Fruit fly (Drosophila melanogaster) whole organism: ENCODE data around the gene CG14100.

Experiments used
- EcR ChIP-seq, 2 experiments: fragments of >200 bp; optimal IDR thresholded peaks; 2 replicates each; lab custom pipeline; 2017; ENCODE audit warnings: missing biosample characterization in 2 of 2, missing genetic modification characterization in 2 of 2, missing genetic modification reagents in 2 of 2
- psq ChIP-seq: fragments of >200 bp; optimal IDR thresholded peaks from 2 replicates; lab custom pipeline; 2017

DNA sequence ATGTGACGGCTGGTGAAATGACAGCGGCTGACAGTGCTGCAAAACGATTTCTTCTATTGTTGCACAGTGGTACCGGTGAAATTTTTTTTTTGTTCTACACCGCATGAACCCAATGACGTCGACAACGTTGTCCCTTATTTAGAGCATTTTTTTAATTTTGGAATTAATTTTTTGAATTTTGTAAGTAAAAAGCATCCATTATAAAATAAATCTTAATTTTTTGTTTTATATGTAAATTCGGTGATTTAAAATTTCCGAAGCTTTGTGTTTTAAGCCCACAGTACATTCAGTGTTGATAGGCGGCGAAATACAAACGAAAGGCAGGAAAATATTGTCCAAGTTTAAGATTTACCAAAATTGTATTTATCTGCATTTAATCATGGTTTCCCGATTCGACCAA, 21.8 kb upstream of the CG14100 start, which contains the start of the genes Lon and PIG-F:
- no peak for TF ChIP-seq psq (lab: Kevin White, UChicago)
- no peak for TF ChIP-seq EcR (GFP tag; optimal IDR thresholded peaks at IDR 0.05; lab: Kevin White, UChicago)
